Fruit fly (Drosophila melanogaster) whole organism, embryonic: ENCODE measurements around the gene NimC2.

Experiments used
- Ada2b ChIP-seq: fragments of 200-800 bp; sonication (Bioruptor generic); IDR thresholded peaks from 2 replicates; pipeline ENCODE4 v1.3.6; 2022; ENCODE audit warnings: missing biosample characterization, missing genetic modification characterization
- Aef1 ChIP-seq: fragments of 200-800 bp; sonication (Bioruptor generic); IDR thresholded peaks from 3 replicates; pipeline ENCODE4 v1.3.6; 2022; ENCODE audit warnings: missing biosample characterization, missing genetic modification characterization
- Awh ChIP-seq: fragments of 200-800 bp; sonication (Bioruptor generic); IDR thresholded peaks from 2 replicates; pipeline ENCODE4, ENCODE4 v1.3.6; 2022; ENCODE audit warnings: missing biosample characterization, missing genetic modification characterization
- CG10321 ChIP-seq: fragments of 200-800 bp; sonication (Bioruptor generic); IDR thresholded peaks from 2 replicates; pipeline ENCODE4 v1.3.6; 2022; ENCODE audit warnings: missing biosample characterization, missing genetic modification characterization
- CG10431 ChIP-seq: fragments of 200-800 bp; sonication (Bioruptor generic); optimal IDR thresholded peaks from 3 replicates; lab custom pipeline; 2018; ENCODE audit warnings: missing biosample characterization, mild to moderate bottlenecking, missing genetic modification characterization
- CG10959 ChIP-seq: fragments of 200-800 bp; sonication (Bioruptor generic); IDR thresholded peaks from 2 replicates; pipeline ENCODE4 v1.3.6; 2022; ENCODE audit warnings: missing biosample characterization, missing genetic modification characterization
- CG10979 ChIP-seq: fragments of 200-800 bp; sonication (Bioruptor generic); optimal IDR thresholded peaks from 2 replicates; lab custom pipeline; 2018; ENCODE audit warnings: missing biosample characterization, mild to moderate bottlenecking, missing genetic modification characterization, moderate library complexity
- CG16813 ChIP-seq: fragments of 200-800 bp; sonication (Bioruptor generic); IDR thresholded peaks from 3 replicates; pipeline ENCODE4 v1.3.6; 2022; ENCODE audit warnings: missing biosample characterization, missing genetic modification characterization; ENCODE audit not compliant: partially characterized antibody
- CG18262 ChIP-seq: fragments of 200-800 bp; optimal IDR thresholded peaks from 3 replicates; lab custom pipeline; 2019; ENCODE audit warnings: missing biosample characterization, mild to moderate bottlenecking, missing genetic modification characterization, moderate library complexity
- CG18476 ChIP-seq: fragments of 200-800 bp; sonication (Bioruptor generic); optimal IDR thresholded peaks from 2 replicates; lab custom pipeline; 2016; ENCODE audit warnings: missing biosample characterization, mild to moderate bottlenecking, missing genetic modification characterization
- CG3726 ChIP-seq: fragments of 200-800 bp; sonication (Bioruptor generic); IDR thresholded peaks from 3 replicates; pipeline ENCODE4, ENCODE4 v1.3.6; 2022; ENCODE audit warnings: missing biosample characterization, missing genetic modification characterization
- CG8388 ChIP-seq: fragments of 200-800 bp; sonication (Bioruptor generic); optimal IDR thresholded peaks from 2 replicates; lab custom pipeline; 2019; ENCODE audit warnings: missing biosample characterization, mild to moderate bottlenecking, missing genetic modification characterization, moderate library complexity
- Dad ChIP-seq: fragments of 200-800 bp; sonication (Bioruptor generic); optimal IDR thresholded peaks from 3 replicates; lab custom pipeline; 2016; ENCODE audit warnings: missing biosample characterization, missing genetic modification characterization
- Dll ChIP-seq: fragments of 200-800 bp; sonication (Bioruptor generic); IDR thresholded peaks from 4 replicates; pipeline ENCODE4 v1.3.6; 2022; ENCODE audit warnings: missing biosample characterization, missing genetic modification characterization; ENCODE audit not compliant: partially characterized antibody
- Dref ChIP-seq: fragments of 200-800 bp; sonication (Bioruptor generic); IDR thresholded peaks from 2 replicates; pipeline ENCODE4 v1.3.6; 2022; ENCODE audit warnings: missing biosample characterization, missing genetic modification characterization
- Drgx ChIP-seq: fragments of 200-800 bp; sonication (Bioruptor generic); IDR thresholded peaks from 2 replicates; pipeline ENCODE4 v1.3.6; 2022; ENCODE audit warnings: missing biosample characterization, missing genetic modification characterization
- Ets65A ChIP-seq: fragments of 200-800 bp; sonication (Bioruptor generic); peaks from one replicate; lab custom pipeline; 2016; ENCODE audit warnings: missing biosample characterization, missing genetic modification characterization
- HHEX ChIP-seq: fragments of 200-800 bp; sonication (Bioruptor generic); optimal IDR thresholded peaks from 3 replicates; lab custom pipeline; 2017; ENCODE audit warnings: missing biosample characterization, mild to moderate bottlenecking, missing genetic modification characterization, missing genetic modification reagents
- HLH3B ChIP-seq: fragments of 200-800 bp; sonication (Bioruptor generic); IDR thresholded peaks from 2 replicates; pipeline ENCODE4 v1.3.6; 2022; ENCODE audit warnings: missing biosample characterization, missing genetic modification characterization
- MBD-R2 ChIP-seq: fragments of 200-800 bp; sonication (Bioruptor generic); IDR thresholded peaks from 2 replicates; pipeline ENCODE4 v1.3.6; 2022; ENCODE audit warnings: missing biosample characterization, missing genetic modification characterization
- Meics ChIP-seq: fragments of 200-800 bp; sonication (Bioruptor generic); optimal IDR thresholded peaks from 2 replicates; lab custom pipeline; 2017; ENCODE audit warnings: missing biosample characterization, mild to moderate bottlenecking, missing genetic modification characterization
- Nf-YB ChIP-seq: fragments of 200-800 bp; sonication (Bioruptor generic); optimal IDR thresholded peaks from 3 replicates; lab custom pipeline; 2019; ENCODE audit warnings: missing biosample characterization, mild to moderate bottlenecking, missing genetic modification characterization, moderate library complexity
- Pdp1 ChIP-seq, 2 experiments: fragments of 200-800 bp; sonication (Bioruptor generic); optimal IDR thresholded peaks; 3 replicates each; lab custom pipeline; 2016; ENCODE audit warnings: missing biosample characterization in 2 of 2, missing genetic modification characterization in 2 of 2, mild to moderate bottlenecking in 1 of 2, moderate library complexity in 1 of 2
- Scr ChIP-seq: fragments of 200-800 bp; sonication (Bioruptor generic); IDR thresholded peaks from 2 replicates; pipeline ENCODE4 v1.3.6; 2022; ENCODE audit warnings: missing biosample characterization, missing genetic modification characterization; ENCODE audit not compliant: partially characterized antibody
- Tbp ChIP-seq: fragments of >200 bp; optimal IDR thresholded peaks from 2 replicates; lab custom pipeline; 2018; ENCODE audit warnings: missing biosample characterization, missing genetic modification characterization
- az2 ChIP-seq: fragments of 200-800 bp; sonication (Bioruptor generic); optimal IDR thresholded peaks from 3 replicates; lab custom pipeline; 2016; ENCODE audit warnings: missing biosample characterization, missing genetic modification characterization
- bab2 ChIP-seq: fragments of 200-800 bp; sonication (Bioruptor generic); optimal IDR thresholded peaks from 2 replicates; lab custom pipeline; 2016; ENCODE audit warnings: missing biosample characterization, missing genetic modification characterization
- bbx ChIP-seq: fragments of 200-800 bp; sonication (Bioruptor generic); IDR thresholded peaks from 2 replicates; pipeline ENCODE4 v1.3.6; 2022; ENCODE audit warnings: missing biosample characterization, missing genetic modification characterization; ENCODE audit not compliant: partially characterized antibody
- dimm ChIP-seq: fragments of 200-800 bp; sonication (Bioruptor generic); IDR thresholded peaks from 2 replicates; pipeline ENCODE4 v1.3.6; 2022; ENCODE audit warnings: missing biosample characterization, missing genetic modification characterization
- esg ChIP-seq: fragments of 200-800 bp; sonication (Bioruptor generic); conservative IDR thresholded peaks from 2 replicates; pipeline ENCODE4 v1.3.6; 2022; ENCODE audit warnings: missing biosample characterization, missing genetic modification characterization
- ewg ChIP-seq: fragments of 200-800 bp; sonication (Bioruptor generic); optimal IDR thresholded peaks from 3 replicates; lab custom pipeline; 2017; ENCODE audit warnings: mild to moderate bottlenecking, missing biosample characterization, missing genetic modification reagents, missing genetic modification characterization
- fd64A ChIP-seq: fragments of 200-800 bp; sonication (Bioruptor generic); optimal IDR thresholded peaks from 3 replicates; lab custom pipeline; 2018; ENCODE audit warnings: missing biosample characterization, mild to moderate bottlenecking, missing genetic modification characterization
- gce ChIP-seq: fragments of 200-800 bp; sonication (Bioruptor generic); IDR thresholded peaks from 3 replicates; pipeline ENCODE4 v1.3.6; 2022; ENCODE audit warnings: missing biosample characterization, missing genetic modification characterization
- hbn ChIP-seq: fragments of 200-800 bp; sonication (Bioruptor generic); IDR thresholded peaks from 2 replicates; pipeline ENCODE4 v1.3.6; 2022; ENCODE audit warnings: missing biosample characterization, missing genetic modification characterization; ENCODE audit not compliant: partially characterized antibody
- hkb ChIP-seq, 2 experiments: fragments of 200-800 bp in 1 of 2; fragments of >200 bp in 1 of 2; sonication (Bioruptor generic) in 1 of 2; IDR thresholded peaks in 1 of 2; optimal IDR thresholded peaks in 1 of 2; 2 replicates each; pipeline versions ENCODE4 v1.3.6 to Lab custom; 2017 to 2022; ENCODE audit warnings: missing biosample characterization in 1 of 2, missing genetic modification characterization in 1 of 2
- jing ChIP-seq: fragments of 200-800 bp; sonication (Bioruptor generic); optimal IDR thresholded peaks from 2 replicates; lab custom pipeline; 2018; ENCODE audit warnings: missing biosample characterization, mild to moderate bottlenecking, missing genetic modification characterization
- knrl ChIP-seq: fragments of 200-800 bp; sonication (Bioruptor generic); IDR thresholded peaks from 3 replicates; pipeline ENCODE4 v1.3.6; 2022; ENCODE audit warnings: missing biosample characterization, missing genetic modification characterization; ENCODE audit not compliant: partially characterized antibody
- mam ChIP-seq: fragments of 200-800 bp; sonication (Bioruptor generic); optimal IDR thresholded peaks from 3 replicates; lab custom pipeline; 2016; ENCODE audit warnings: missing biosample characterization, missing genetic modification characterization
- nau ChIP-seq: fragments of 200-800 bp; sonication (Bioruptor generic); optimal IDR thresholded peaks from 3 replicates; lab custom pipeline; 2017; ENCODE audit warnings: missing biosample characterization, mild to moderate bottlenecking, missing genetic modification characterization, missing genetic modification reagents
- pb ChIP-seq: fragments of 200-800 bp; sonication (Bioruptor generic); optimal IDR thresholded peaks from 3 replicates; lab custom pipeline; 2016; ENCODE audit warnings: missing biosample characterization, missing genetic modification characterization
- run ChIP-seq: fragments of 200-800 bp; sonication (Bioruptor generic); optimal IDR thresholded peaks from 3 replicates; lab custom pipeline; 2018; ENCODE audit warnings: missing biosample characterization, mild to moderate bottlenecking, missing genetic modification characterization
- schlank ChIP-seq: fragments of 200-800 bp; sonication (Bioruptor generic); optimal IDR thresholded peaks from 2 replicates; lab custom pipeline; 2018; ENCODE audit warnings: missing biosample characterization, mild to moderate bottlenecking, missing genetic modification characterization
- sna ChIP-seq: fragments of 200-800 bp; sonication (Bioruptor generic); IDR thresholded peaks from 2 replicates; pipeline ENCODE4 v1.3.6; 2022; ENCODE audit warnings: missing biosample characterization, missing genetic modification characterization; ENCODE audit not compliant: partially characterized antibody
- stwl ChIP-seq: fragments of 200-800 bp; sonication (Bioruptor generic); optimal IDR thresholded peaks from 3 replicates; lab custom pipeline; 2018; ENCODE audit warnings: missing biosample characterization, mild to moderate bottlenecking, missing genetic modification characterization, moderate library complexity
- wek ChIP-seq: fragments of 200-800 bp; sonication (Bioruptor generic); optimal IDR thresholded peaks from 3 replicates; lab custom pipeline; 2018; ENCODE audit warnings: missing biosample characterization, mild to moderate bottlenecking, missing genetic modification characterization, moderate library complexity
- yki ChIP-seq: fragments of >200 bp; optimal IDR thresholded peaks from 3 replicates; lab custom pipeline; 2018
- zen ChIP-seq: fragments of 200-800 bp; sonication (Bioruptor generic); optimal IDR thresholded peaks from 3 replicates; lab custom pipeline; 2018; ENCODE audit warnings: missing biosample characterization, mild to moderate bottlenecking, missing genetic modification characterization, moderate library complexity
- zf30C ChIP-seq: fragments of 200-800 bp; sonication (Bioruptor generic); optimal IDR thresholded peaks from 3 replicates; lab custom pipeline; 2018; ENCODE audit warnings: missing biosample characterization, mild to moderate bottlenecking, missing genetic modification characterization

Gene NimC2

dm6 chr2L:14020875-14021643, 41.1 kb downstream of the NimC2 start (continued):
- TF ChIP-seq CG18476 (GFP tag; lab: Kevin White, UChicago) (no peak), CG18262 (tag; lab: Kevin White, UChicago) (peak; percentile 93), bbx (GFP tag; lab: Robert Waterston, UW) (no peak), esg (GFP tag; lab: Robert Waterston, UW) (peak; percentile 53), bab2 (GFP tag; lab: Kevin White, UChicago) (peak; percentile 38), Nf-YB (GFP tag; lab: Kevin White, UChicago) (peak; percentile 71), stwl (tag; lab: Kevin White, UChicago) (no peak), CG10431 (GFP tag; lab: Kevin White, UChicago) (no peak), Tbp (no peak), Awh (GFP tag; lab: Robert Waterston, UW) (peak; percentile 75), nau (no peak), mam (GFP tag; lab: Kevin White, UChicago) (peak; percentile 59), Dref (GFP tag; lab: Robert Waterston, UW) (no peak), Ada2b (peak; percentile 36; the same call in 1 of the 2 replicates), run (tag; lab: Kevin White, UChicago) (no peak), gce (GFP tag; lab: Robert Waterston, UW) (no peak), Drgx (GFP tag; lab: Robert Waterston, UW) (peak; percentile 85), Dad (GFP tag; lab: Kevin White, UChicago) (no peak), HLH3B (GFP tag; lab: Robert Waterston, UW) (peak; percentile 58; the same call in 1 of the 2 replicates), CG10979 (tag; lab: Kevin White, UChicago) (peak; percentile 82), ewg (peak; percentile 38), hbn (GFP tag; lab: Robert Waterston, UW) (no peak), CG16813 (GFP tag; lab: Robert Waterston, UW) (no peak), Scr (no peak), Pdp1 (GFP tag; optimal IDR thresholded peaks at IDR 0.05; lab: Kevin White, UChicago) (peak; percentile 0 to 47), zf30C (peak; percentile 58), zen (tag; lab: Kevin White, UChicago) (no peak), knrl (GFP tag; lab: Robert Waterston, UW) (no peak), CG3726 (no peak), pb (GFP tag; lab: Kevin White, UChicago) (no peak), fd64A (peak; percentile 35), HHEX (peak; percentile 54), wek (GFP tag; lab: Kevin White, UChicago) (peak; percentile 36), hkb (optimal IDR thresholded peaks at IDR 0.05; lab: Kevin White, UChicago) (no peak), hkb (GFP tag; IDR thresholded peaks at IDR 0.05; lab: Robert Waterston, UW) (peak; percentile 42; the same call in 1 of the 2 replicates), MBD-R2 (GFP tag; lab: Robert Waterston, UW) (peak; percentile 36; the same call in 1 of the 2 replicates), yki (lab: Kevin White, UChicago) (no peak), Meics (peak; percentile 78), az2 (GFP tag; lab: Kevin White, UChicago) (peak; percentile 40), CG8388 (GFP tag; lab: Kevin White, UChicago) (peak; percentile 79), dimm (GFP tag; lab: Robert Waterston, UW) (no peak), Dll (GFP tag; lab: Robert Waterston, UW) (no peak), sna (GFP tag; lab: Robert Waterston, UW) (no peak), CG10959 (peak; percentile 59; the same call in 1 of the 2 replicates), Aef1 (peak; percentile 19; the same call in 1 of the 3 replicates), schlank (no peak), Ets65A (GFP tag; lab: Kevin White, UChicago) (peak; percentile 16), CG10321 (GFP tag; lab: Robert Waterston, UW) (no peak), jing (peak; percentile 46)
